Worm (Caenorhabditis elegans): ENCODE results near the gene tpk-1.

ce11 chrIII:8911598-8912194 is at the start of gene tpk-1:
- TF ChIP-seq unc-39 (tag; optimal IDR thresholded peaks at IDR 0.05), result no peak
- TF ChIP-seq ham-2 (GFP tag; optimal IDR thresholded peaks at IDR 0.05), result no peak
- no peak for TF ChIP-seq nhr-12 (tag; optimal IDR thresholded peaks at IDR 0.05)
- no peak for TF ChIP-seq ztf-11 (tag; optimal IDR thresholded peaks at IDR 0.05)
- no peak for TF ChIP-seq unc-62 (GFP tag; optimal IDR thresholded peaks at IDR 0.05)
- no peak for TF ChIP-seq sem-2 (GFP tag; optimal IDR thresholded peaks at IDR 0.05)
- TF ChIP-seq blmp-1 (tag; optimal IDR thresholded peaks at IDR 0.05), result no peak
- TF ChIP-seq nhr-237 (tag; optimal IDR thresholded peaks at IDR 0.05), result no peak
- TF ChIP-seq ces-1 (GFP tag; optimal IDR thresholded peaks at IDR 0.05), result no peak
- TF ChIP-seq nhr-76 (tag; optimal IDR thresholded peaks at IDR 0.05), result no peak
- no peak for TF ChIP-seq snpc-4 (tag; optimal IDR thresholded peaks at IDR 0.05)
- TF ChIP-seq flh-1 (GFP tag; optimal IDR thresholded peaks at IDR 0.05), result no peak

Data from whole organism, mixed stage, embryonic.